Worm (Caenorhabditis elegans) whole organism, L4 larva: Measurements from ENCODE around the gene ZK809.8.

ENCODE experiments used
- attf-4 ChIP-seq: sonication (generic microtip); optimal IDR thresholded peaks from 3 replicates; lab custom pipeline; 2017; ENCODE audit warnings: missing biosample characterization, missing genetic modification characterization
- nhr-76 ChIP-seq: fragments of 150-350 bp; optimal IDR thresholded peaks from 2 replicates; lab custom pipeline; 2014; ENCODE audit warnings: missing biosample characterization, missing genetic modification characterization
- pha-4 ChIP-seq, 2 experiments: fragments of 150-350 bp in 1 of 2; fragments of 200-800 bp in 1 of 2; sonication (Bioruptor generic) in 1 of 2; IDR thresholded peaks in 1 of 2; optimal IDR thresholded peaks in 1 of 2; 2 replicates each; pipeline versions ENCODE4 v1.3.6 to Lab custom; 2014 to 2022; ENCODE audit warnings: missing genetic modification characterization in 2 of 2, missing genetic modification reagents in 2 of 2, missing biosample characterization in 1 of 2, missing compliant biosample characterization in 1 of 2
- snpc-4 ChIP-seq: fragments of 150-350 bp; optimal IDR thresholded peaks from 2 replicates; lab custom pipeline; 2014; ENCODE audit warnings: missing biosample characterization, missing genetic modification characterization
- unc-130 ChIP-seq: sonication (generic microtip); optimal IDR thresholded peaks from 2 replicates; lab custom pipeline; 2016; ENCODE audit warnings: missing genetic modification reagents, missing genetic modification characterization, missing compliant biosample characterization
- unc-39 ChIP-seq: sonication (generic microtip); optimal IDR thresholded peaks from 2 replicates; lab custom pipeline; 2017; ENCODE audit warnings: missing biosample characterization, missing genetic modification characterization

ce11 chrIV:11620909-11621308 is 28.0 kb downstream of the ZK809.8 start, which contains the start of gene dsl-5:
- TF ChIP-seq snpc-4 (tag; lab: Kevin White, UChicago) (no peak), pha-4 (GFP tag; IDR thresholded peaks at IDR 0.05; lab: Robert Waterston, UW) (no peak), pha-4 (tag; optimal IDR thresholded peaks at IDR 0.05; lab: Kevin White, UChicago) (no peak), attf-4 (tag; lab: Kevin White, UChicago) (no peak), unc-39 (tag; lab: Kevin White, UChicago) (no peak), unc-130 (GFP tag; lab: Kevin White, UChicago) (no peak), nhr-76 (tag; lab: Kevin White, UChicago) (no peak)
